Fruit fly (Drosophila melanogaster) whole organism, prepupa: ENCODE data around the gene beat-IIIa.
A peak's percentile ranks its signal among the peaks of the same experiment; 100 is the strongest.

Experiments used
- CG10631 ChIP-seq: fragments of 200-800 bp; sonication (Bioruptor generic); optimal IDR thresholded peaks from 2 replicates; lab custom pipeline; 2016; ENCODE audit warnings: missing biosample characterization, missing genetic modification characterization
- CG10669 ChIP-seq: fragments of 200-800 bp; sonication (Bioruptor generic); optimal IDR thresholded peaks from 3 replicates; lab custom pipeline; 2018; ENCODE audit warnings: missing biosample characterization, mild to moderate bottlenecking, missing genetic modification characterization, moderate library complexity
- CG11294 ChIP-seq: fragments of 200-800 bp; sonication (Bioruptor generic); IDR thresholded peaks from 2 replicates; pipeline ENCODE4 v1.3.6; 2022; ENCODE audit warnings: missing biosample characterization, missing genetic modification characterization
- CG11762 ChIP-seq: fragments of 200-800 bp; sonication (Bioruptor generic); optimal IDR thresholded peaks from 3 replicates; lab custom pipeline; 2016; ENCODE audit warnings: missing biosample characterization, missing genetic modification characterization; ENCODE audit not compliant: insufficient read depth
- CG11902 ChIP-seq: fragments of 200-800 bp; sonication (Bioruptor generic); optimal IDR thresholded peaks from 3 replicates; lab custom pipeline; 2016; ENCODE audit warnings: missing biosample characterization, missing genetic modification characterization
- CG1621 ChIP-seq: fragments of 200-800 bp; sonication (Bioruptor generic); optimal IDR thresholded peaks from 3 replicates; lab custom pipeline; 2018; ENCODE audit warnings: missing biosample characterization, mild to moderate bottlenecking, missing genetic modification characterization
- CG31627 ChIP-seq: fragments of 200-800 bp; sonication (Bioruptor generic); optimal IDR thresholded peaks from 3 replicates; lab custom pipeline; 2016; ENCODE audit warnings: missing biosample characterization, missing genetic modification characterization
- CG34406 ChIP-seq: fragments of 200-800 bp; sonication (Bioruptor generic); optimal IDR thresholded peaks from 3 replicates; lab custom pipeline; 2016; ENCODE audit warnings: missing biosample characterization, missing genetic modification characterization
- CG6276 ChIP-seq: fragments of 200-800 bp; sonication (Bioruptor generic); optimal IDR thresholded peaks from 2 replicates; lab custom pipeline; 2017; ENCODE audit warnings: missing biosample characterization, mild to moderate bottlenecking, missing genetic modification characterization
- CG6808 ChIP-seq: fragments of 200-800 bp; sonication (Bioruptor generic); optimal IDR thresholded peaks from 3 replicates; lab custom pipeline; 2017; ENCODE audit warnings: missing biosample characterization, missing genetic modification characterization, mild to moderate bottlenecking, moderate library complexity, missing genetic modification reagents
- CG6854 ChIP-seq: fragments of 200-800 bp; sonication (Bioruptor generic); optimal IDR thresholded peaks from 2 replicates; lab custom pipeline; 2017; ENCODE audit warnings: missing biosample characterization, mild to moderate bottlenecking, missing genetic modification characterization
- CG7368 ChIP-seq: fragments of 200-800 bp; sonication (Bioruptor generic); optimal IDR thresholded peaks from 3 replicates; lab custom pipeline; 2016; ENCODE audit warnings: missing biosample characterization, missing genetic modification characterization
- CG9139 ChIP-seq: fragments of 200-800 bp; sonication (Bioruptor generic); optimal IDR thresholded peaks from 3 replicates; lab custom pipeline; 2017; ENCODE audit warnings: missing biosample characterization, mild to moderate bottlenecking, missing genetic modification characterization
- Eip78C ChIP-seq: fragments of 200-800 bp; sonication (Bioruptor generic); peaks from one replicate; lab custom pipeline; 2016; ENCODE audit warnings: missing biosample characterization, missing genetic modification characterization
- Eip93F ChIP-seq: fragments of 200-800 bp; sonication (Bioruptor generic); optimal IDR thresholded peaks from 2 replicates; lab custom pipeline; 2016; ENCODE audit warnings: missing biosample characterization, mild to moderate bottlenecking, missing genetic modification characterization
- Ets21C ChIP-seq: fragments of 200-800 bp; sonication (Bioruptor generic); optimal IDR thresholded peaks from 3 replicates; lab custom pipeline; 2016; ENCODE audit warnings: missing biosample characterization, missing genetic modification characterization
- Gug ChIP-seq: fragments of 200-800 bp; sonication (Bioruptor generic); IDR thresholded peaks from 2 replicates; pipeline ENCODE4 v1.3.6; 2022; ENCODE audit warnings: missing biosample characterization, missing genetic modification characterization
- Hr39 ChIP-seq: fragments of 200-800 bp; sonication (Bioruptor generic); optimal IDR thresholded peaks from 2 replicates; lab custom pipeline; 2016; ENCODE audit warnings: missing biosample characterization, missing genetic modification characterization
- Met ChIP-seq: fragments of 200-800 bp; sonication (Bioruptor generic); optimal IDR thresholded peaks from 3 replicates; lab custom pipeline; 2016; ENCODE audit warnings: missing biosample characterization, missing genetic modification characterization
- OdsH ChIP-seq: fragments of 200-800 bp; sonication (Bioruptor generic); optimal IDR thresholded peaks from 3 replicates; lab custom pipeline; 2016; ENCODE audit warnings: missing biosample characterization, missing genetic modification characterization
- Smox ChIP-seq: fragments of 200-800 bp; sonication (Bioruptor generic); optimal IDR thresholded peaks from 3 replicates; lab custom pipeline; 2016; ENCODE audit warnings: missing biosample characterization, missing genetic modification characterization
- Sox102F ChIP-seq: fragments of 200-800 bp; sonication (Bioruptor generic); optimal IDR thresholded peaks from 2 replicates; lab custom pipeline; 2016; ENCODE audit warnings: missing biosample characterization, mild to moderate bottlenecking, missing genetic modification characterization
- dac ChIP-seq: fragments of 200-800 bp; sonication (Bioruptor generic); optimal IDR thresholded peaks from 2 replicates; lab custom pipeline; 2017; ENCODE audit warnings: missing biosample characterization, mild to moderate bottlenecking, missing genetic modification characterization
- eg ChIP-seq: fragments of 200-800 bp; sonication (Bioruptor generic); IDR thresholded peaks from 3 replicates; pipeline ENCODE4 v1.3.6; 2022; ENCODE audit warnings: missing biosample characterization, missing genetic modification characterization
- fd85E ChIP-seq: fragments of 200-800 bp; sonication (Bioruptor generic); optimal IDR thresholded peaks from 3 replicates; lab custom pipeline; 2016; ENCODE audit warnings: missing biosample characterization, missing genetic modification characterization
- fkh ChIP-seq: fragments of 200-800 bp; sonication (Bioruptor generic); optimal IDR thresholded peaks from 3 replicates; lab custom pipeline; 2017; ENCODE audit warnings: missing biosample characterization, mild to moderate bottlenecking, missing genetic modification characterization, moderate library complexity
- lz ChIP-seq: fragments of 200-800 bp; sonication (Bioruptor generic); optimal IDR thresholded peaks from 3 replicates; lab custom pipeline; 2016; ENCODE audit warnings: missing biosample characterization, missing genetic modification characterization
- net ChIP-seq: fragments of 200-800 bp; sonication (Bioruptor generic); optimal IDR thresholded peaks from 3 replicates; lab custom pipeline; 2016; ENCODE audit warnings: missing biosample characterization, missing genetic modification characterization
- pdm3 ChIP-seq: fragments of 200-800 bp; sonication (Bioruptor generic); optimal IDR thresholded peaks from 3 replicates; lab custom pipeline; 2016; ENCODE audit warnings: missing biosample characterization, missing genetic modification characterization
- salr ChIP-seq, 2 experiments: fragments of 200-800 bp; sonication (Bioruptor generic); optimal IDR thresholded peaks; 3 replicates each; lab custom pipeline; 2016 to 2018; ENCODE audit warnings: missing biosample characterization in 2 of 2, missing genetic modification characterization in 2 of 2, mild to moderate bottlenecking in 1 of 2
- spab ChIP-seq: fragments of 200-800 bp; sonication (Bioruptor generic); optimal IDR thresholded peaks from 2 replicates; lab custom pipeline; 2017; ENCODE audit warnings: missing biosample characterization, mild to moderate bottlenecking, missing genetic modification characterization, missing genetic modification reagents
- ss ChIP-seq, 2 experiments: fragments of 200-800 bp; sonication (Bioruptor generic); optimal IDR thresholded peaks; 2 replicates in 1 of 2; 3 replicates in 1 of 2; lab custom pipeline; 2017 to 2018; ENCODE audit warnings: mild to moderate bottlenecking in 2 of 2, missing biosample characterization in 2 of 2, missing genetic modification characterization in 2 of 2, moderate library complexity in 1 of 2
- svp ChIP-seq: fragments of 200-800 bp; sonication (Bioruptor generic); peaks from one replicate; lab custom pipeline; 2016; ENCODE audit warnings: missing biosample characterization, missing genetic modification characterization
- vri ChIP-seq: fragments of 200-800 bp; sonication (Bioruptor generic); optimal IDR thresholded peaks from 3 replicates; lab custom pipeline; 2016; ENCODE audit warnings: missing biosample characterization, mild to moderate bottlenecking, missing genetic modification characterization

The beat-IIIa gene

dm6 chr2L:17130795-17131194 lies at the start of gene beat-IIIa, which contains the start of gene CG34106:
beat-IIIa (plus strand) TSS chr2L:17131024.
CG34106 (plus strand) TSS chr2L:17131024.
- TF ChIP-seq CG6276 (GFP tag; lab: Kevin White, UChicago) (peak; percentile 64), vri (GFP tag; lab: Kevin White, UChicago) (no peak), svp (GFP tag; lab: Kevin White, UChicago) (peak; percentile 38)

dm6 chr2L:17087341-17087740 lies 43.5 kb upstream of the beat-IIIa start, which contains the start of gene CG12620:
CG12620 (plus strand) TSS chr2L:17087641.
- TF ChIP-seq CG10669 (GFP tag; lab: Kevin White, UChicago) (no peak), CG9139 (GFP tag; lab: Kevin White, UChicago) (no peak), CG11294 (GFP tag; lab: Robert Waterston, UW) (no peak), CG34406 (no peak), CG11902 (no peak), Met (GFP tag; lab: Kevin White, UChicago) (no peak), OdsH (no peak), CG6808 (no peak), lz (no peak), Sox102F (GFP tag; lab: Kevin White, UChicago) (no peak), dac (GFP tag; lab: Kevin White, UChicago) (no peak), ss (GFP tag; optimal IDR thresholded peaks at IDR 0.05; lab: Kevin White, UChicago) (no peak), CG1621 (tag; lab: Kevin White, UChicago) (no peak), eg (GFP tag; lab: Robert Waterston, UW) (no peak), CG31627 (GFP tag; lab: Kevin White, UChicago) (no peak)
- TF ChIP-seq, all 60 proteins: peak for 0

dm6 chr2L:17092737-17093136 lies 38.1 kb upstream of the beat-IIIa start:
- no peak for TF ChIP-seq CG31627 (GFP tag; lab: Kevin White, UChicago)
- TF ChIP-seq Gug (GFP tag; lab: Robert Waterston, UW): no peak
- no peak for TF ChIP-seq Eip93F (GFP tag; lab: Kevin White, UChicago)
- no peak for TF ChIP-seq CG10631
- no peak for TF ChIP-seq net (GFP tag; lab: Kevin White, UChicago)
- no peak for TF ChIP-seq salr (GFP tag; optimal IDR thresholded peaks at IDR 0.05; lab: Kevin White, UChicago)
- no peak for TF ChIP-seq CG7368 (GFP tag; lab: Kevin White, UChicago)
- TF ChIP-seq CG11902: no peak
- no peak for TF ChIP-seq CG11762 (GFP tag; lab: Kevin White, UChicago)
- TF ChIP-seq pdm3 (GFP tag; lab: Kevin White, UChicago): no peak
- TF ChIP-seq ss (GFP tag; optimal IDR thresholded peaks at IDR 0.05; lab: Kevin White, UChicago): no peak
- TF ChIP-seq lz: no peak
- no peak for TF ChIP-seq spab (GFP tag; lab: Kevin White, UChicago)
- TF ChIP-seq CG9139 (GFP tag; lab: Kevin White, UChicago): no peak

- TF ChIP-seq CG34406: no peak
- TF ChIP-seq fd85E: no peak
- no peak for TF ChIP-seq Sox102F (GFP tag; lab: Kevin White, UChicago)
- no peak for TF ChIP-seq Eip78C (GFP tag; lab: Kevin White, UChicago)
- no peak for TF ChIP-seq CG6276 (GFP tag; lab: Kevin White, UChicago)
- no peak for TF ChIP-seq CG9139 (GFP tag; lab: Kevin White, UChicago)
- no peak for TF ChIP-seq vri (GFP tag; lab: Kevin White, UChicago)
- TF ChIP-seq Hr39: no peak
- no peak for TF ChIP-seq CG31627 (GFP tag; lab: Kevin White, UChicago)
- no peak for TF ChIP-seq Ets21C (GFP tag; lab: Kevin White, UChicago)
- TF ChIP-seq Smox: no peak
- no peak for TF ChIP-seq salr (GFP tag; optimal IDR thresholded peaks at IDR 0.05; lab: Kevin White, UChicago)
- TF ChIP-seq fkh (GFP tag; lab: Kevin White, UChicago): no peak
- TF ChIP-seq OdsH: no peak
- TF ChIP-seq, all 60 proteins: peak for 0
Observed at dm6 chr2L:17125861-17126260, 5.0 kb upstream of the beat-IIIa start, which contains the start of gene CG31784. CG31784 (minus strand) TSS chr2L:17125961.

dm6 chr2L:17159641-17160040 lies 28.8 kb downstream of the beat-IIIa start:
- TF ChIP-seq CG6854 (GFP tag; lab: Kevin White, UChicago) (no peak), svp (GFP tag; lab: Kevin White, UChicago) (peak; percentile 32)
- TF ChIP-seq, all 60 proteins: peak for 1
